Worm (Caenorhabditis elegans) whole organism, L1 larva: ENCODE measurements around the gene glb-1.

Experiments
- aly-2 ChIP-seq: fragments of 150-350 bp; optimal IDR thresholded peaks from 2 replicates; lab custom pipeline; 2014; ENCODE audit warnings: missing biosample characterization, missing genetic modification characterization
- ceh-8 ChIP-seq: fragments of 200-800 bp; sonication (Bioruptor generic); optimal IDR thresholded peaks from 2 replicates; lab custom pipeline; 2018; ENCODE audit warnings: mild to moderate bottlenecking, missing genetic modification characterization, moderate library complexity, missing compliant biosample characterization
- ceh-82 ChIP-seq, 3 experiments: fragments of 150-350 bp in 1 of 3; sonication (generic microtip) in 2 of 3; optimal IDR thresholded peaks; 2 replicates each; lab custom pipeline; 2014 to 2017; ENCODE audit warnings: missing biosample characterization in 3 of 3, missing genetic modification characterization in 3 of 3
- ceh-88 ChIP-seq: fragments of 200-800 bp; sonication (Bioruptor generic); IDR thresholded peaks from 2 replicates; pipeline ENCODE4 v1.3.6; 2022; ENCODE audit warnings: missing genetic modification characterization, missing compliant biosample characterization
- ceh-90 ChIP-seq: sonication (generic microtip); optimal IDR thresholded peaks from 2 replicates; lab custom pipeline; 2016; ENCODE audit warnings: missing genetic modification characterization, missing compliant biosample characterization
- ces-1 ChIP-seq: fragments of 150-350 bp; optimal IDR thresholded peaks from 2 replicates; lab custom pipeline; 2014; ENCODE audit warnings: missing biosample characterization, missing genetic modification reagents, missing genetic modification characterization
- dsc-1 ChIP-seq: sonication (generic microtip); optimal IDR thresholded peaks from 2 replicates; lab custom pipeline; 2016; ENCODE audit warnings: mild to moderate bottlenecking, missing genetic modification characterization, missing compliant biosample characterization
- efl-3 ChIP-seq: fragments of 200-800 bp; sonication (Bioruptor generic); optimal IDR thresholded peaks from 2 replicates; lab custom pipeline; 2018; ENCODE audit warnings: mild to moderate bottlenecking, missing genetic modification characterization, missing compliant biosample characterization
- elt-3 ChIP-seq, 6 experiments: fragments of 150-350 bp in 1 of 6; sonication (generic microtip); optimal IDR thresholded peaks; 2 replicates each; lab custom pipeline; 2017 to 2018; ENCODE audit warnings: missing biosample characterization in 6 of 6, missing genetic modification characterization in 6 of 6, inconsistent platforms in 1 of 6
- ets-5 ChIP-seq: fragments of 200-800 bp; sonication (Bioruptor generic); IDR thresholded peaks from 2 replicates; pipeline ENCODE4 v1.3.6; 2022; ENCODE audit warnings: missing genetic modification characterization, missing compliant biosample characterization
- fkh-10 ChIP-seq: sonication (generic microtip); optimal IDR thresholded peaks from 2 replicates; lab custom pipeline; 2017; ENCODE audit warnings: missing biosample characterization, missing genetic modification reagents, missing genetic modification characterization
- fos-1 ChIP-seq: fragments of 150-350 bp; optimal IDR thresholded peaks from 2 replicates; lab custom pipeline; 2014; ENCODE audit warnings: missing biosample characterization, missing genetic modification characterization
- isw-1 ChIP-seq: fragments of 200-800 bp; sonication (Bioruptor generic); IDR thresholded peaks from 2 replicates; pipeline ENCODE4 v1.3.6; 2022; ENCODE audit warnings: missing genetic modification characterization, missing compliant biosample characterization
- jun-1 ChIP-seq: fragments of 150-350 bp; optimal IDR thresholded peaks from 2 replicates; lab custom pipeline; 2014; ENCODE audit warnings: missing biosample characterization, missing genetic modification reagents, missing genetic modification characterization
- lin-14 ChIP-seq: fragments of 200-800 bp; sonication (Bioruptor generic); optimal IDR thresholded peaks from 2 replicates; lab custom pipeline; 2018; ENCODE audit warnings: mild to moderate bottlenecking, missing genetic modification characterization, moderate library complexity, missing compliant biosample characterization
- lin-35 ChIP-seq, 2 experiments: fragments of 150-350 bp; optimal IDR thresholded peaks; 2 replicates each; lab custom pipeline; 2014; ENCODE audit warnings: missing biosample characterization in 2 of 2, missing genetic modification characterization in 2 of 2, missing genetic modification reagents in 2 of 2
- mab-9 ChIP-seq: fragments of 200-800 bp; sonication (Bioruptor generic); IDR thresholded peaks from 2 replicates; pipeline ENCODE4 v1.3.6; 2022; ENCODE audit warnings: missing genetic modification reagents, missing genetic modification characterization, missing compliant biosample characterization
- mdl-1 ChIP-seq, 2 experiments: fragments of 150-350 bp; optimal IDR thresholded peaks; 2 replicates each; lab custom pipeline; 2014 to 2017; ENCODE audit warnings: missing biosample characterization in 2 of 2, missing genetic modification characterization in 2 of 2, inconsistent platforms in 1 of 2
- mef-2 ChIP-seq: fragments of 150-350 bp; optimal IDR thresholded peaks from 2 replicates; lab custom pipeline; 2014; ENCODE audit warnings: missing biosample characterization, missing genetic modification characterization
- nhr-11 ChIP-seq: fragments of 150-350 bp; optimal IDR thresholded peaks from 2 replicates; lab custom pipeline; 2014; ENCODE audit warnings: missing biosample characterization, missing genetic modification characterization
- nhr-12 ChIP-seq: sonication (generic microtip); optimal IDR thresholded peaks from 2 replicates; lab custom pipeline; 2017; ENCODE audit warnings: missing biosample characterization, missing genetic modification characterization
- nhr-19 ChIP-seq: fragments of 200-800 bp; sonication (Bioruptor generic); conservative IDR thresholded peaks from 2 replicates; pipeline ENCODE4 v1.3.6; 2022; ENCODE audit warnings: missing genetic modification characterization, missing compliant biosample characterization
- nhr-47 ChIP-seq: sonication (generic microtip); optimal IDR thresholded peaks from 2 replicates; lab custom pipeline; 2016; ENCODE audit warnings: mild to moderate bottlenecking, missing genetic modification characterization, moderate library complexity, missing compliant biosample characterization
- pag-3 ChIP-seq: sonication (generic microtip); optimal IDR thresholded peaks from 2 replicates; lab custom pipeline; 2017; ENCODE audit warnings: missing genetic modification characterization, mild to moderate bottlenecking, missing compliant biosample characterization, antibody characterized with exemption, borderline replicate concordance; ENCODE audit not compliant: insufficient read depth
- pax-3 ChIP-seq: fragments of 200-800 bp; sonication (Bioruptor generic); optimal IDR thresholded peaks from 2 replicates; lab custom pipeline; 2018; ENCODE audit warnings: mild to moderate bottlenecking, missing genetic modification characterization, moderate library complexity, missing compliant biosample characterization
- pqm-1 ChIP-seq: sonication (generic microtip); optimal IDR thresholded peaks from 3 replicates; lab custom pipeline; 2017; ENCODE audit warnings: missing biosample characterization, missing genetic modification characterization
- skn-1 ChIP-seq: fragments of 150-350 bp; optimal IDR thresholded peaks from 2 replicates; lab custom pipeline; 2014; ENCODE audit warnings: missing biosample characterization, missing genetic modification characterization
- snpc-4 ChIP-seq: fragments of 150-350 bp; optimal IDR thresholded peaks from 2 replicates; lab custom pipeline; 2014; ENCODE audit warnings: missing biosample characterization, missing genetic modification characterization
- sox-4 ChIP-seq: sonication (generic microtip); optimal IDR thresholded peaks from 2 replicates; lab custom pipeline; 2016; ENCODE audit warnings: missing genetic modification characterization, missing compliant biosample characterization
- sup-37 ChIP-seq: fragments of 200-800 bp; sonication (Bioruptor generic); optimal IDR thresholded peaks from 2 replicates; lab custom pipeline; 2018; ENCODE audit warnings: mild to moderate bottlenecking, missing genetic modification characterization, missing compliant biosample characterization
- tlp-1 ChIP-seq: fragments of 150-350 bp; optimal IDR thresholded peaks from 2 replicates; lab custom pipeline; 2014; ENCODE audit warnings: missing biosample characterization, missing genetic modification characterization
- unc-130 ChIP-seq: fragments of 150-350 bp; optimal IDR thresholded peaks from 2 replicates; lab custom pipeline; 2017; ENCODE audit warnings: missing biosample characterization, missing genetic modification characterization, inconsistent platforms
- unc-30 ChIP-seq: sonication (generic microtip); optimal IDR thresholded peaks from 2 replicates; lab custom pipeline; 2017; ENCODE audit warnings: missing biosample characterization, missing genetic modification characterization
- unc-62 ChIP-seq: fragments of 150-350 bp; optimal IDR thresholded peaks from 2 replicates; lab custom pipeline; 2014; ENCODE audit warnings: missing biosample characterization, missing genetic modification reagents, missing genetic modification characterization
- unc-98 ChIP-seq: fragments of 200-800 bp; sonication (Bioruptor generic); IDR thresholded peaks from 2 replicates; pipeline ENCODE4 v1.3.6; 2022; ENCODE audit warnings: missing genetic modification characterization, missing compliant biosample characterization
- vab-15 ChIP-seq: sonication (generic microtip); optimal IDR thresholded peaks from 2 replicates; lab custom pipeline; 2017; ENCODE audit warnings: missing genotype, mild to moderate bottlenecking, missing genetic modification characterization, missing compliant biosample characterization
- xbp-1 ChIP-seq: sonication (generic microtip); optimal IDR thresholded peaks from 2 replicates; lab custom pipeline; 2016; ENCODE audit warnings: missing genetic modification characterization, missing compliant biosample characterization
- zag-1 ChIP-seq: fragments of 150-350 bp; optimal IDR thresholded peaks from 2 replicates; lab custom pipeline; 2014; ENCODE audit warnings: missing biosample characterization, missing genetic modification characterization
- zip-4 ChIP-seq: fragments of 200-800 bp; sonication (Bioruptor generic); optimal IDR thresholded peaks from 2 replicates; lab custom pipeline; 2018; ENCODE audit warnings: mild to moderate bottlenecking, missing genetic modification characterization, moderate library complexity, missing compliant biosample characterization
- ztf-11 ChIP-seq, 2 experiments: sonication (generic microtip); optimal IDR thresholded peaks; 2 replicates each; lab custom pipeline; 2016 to 2017; ENCODE audit warnings: missing genetic modification characterization in 2 of 2, missing biosample characterization in 1 of 2, missing compliant biosample characterization in 1 of 2
- ztf-4 ChIP-seq: fragments of 150-350 bp; optimal IDR thresholded peaks from 2 replicates; lab custom pipeline; 2014; ENCODE audit warnings: missing biosample characterization, missing genetic modification characterization

Gene glb-1

DNA sequence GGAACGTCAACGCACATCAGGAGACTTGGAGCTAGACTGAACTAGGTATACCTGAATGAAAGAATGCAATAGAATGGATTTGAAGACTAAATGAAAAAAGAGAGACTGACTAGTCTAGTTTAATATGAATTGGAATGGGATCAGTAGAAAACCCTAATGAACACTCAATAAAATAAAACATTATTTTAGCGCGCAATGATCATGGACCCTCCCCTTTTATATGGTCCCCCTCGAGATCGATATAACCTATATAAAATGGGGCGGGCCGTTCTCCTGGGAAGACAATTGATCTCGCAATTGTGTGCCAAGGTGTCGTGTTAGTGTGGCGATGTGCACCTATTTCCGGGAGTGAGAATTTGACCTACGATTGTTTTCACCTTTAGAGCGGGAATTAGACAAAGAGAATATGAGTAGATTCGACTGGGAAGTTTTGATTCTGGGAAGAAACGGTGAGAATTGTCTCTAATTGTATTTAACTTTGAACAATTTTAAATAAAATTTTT lies 5.2 kb downstream of the glb-1 start, which contains the start of gene cdc-25.3:
TSS of gene cdc-25.3 (minus strand) at position 51 of the 503 bp plus-strand sequence.
- TF ChIP-seq aly-2 (tag; lab: Kevin White, UChicago) (no peak), elt-3 (tag; optimal IDR thresholded peaks at IDR 0.05; lab: Kevin White, UChicago) (no peak), ces-1 (GFP tag; lab: Kevin White, UChicago) (no peak), tlp-1 (no peak), lin-14 (GFP tag; lab: Kevin White, UChicago) (no peak), snpc-4 (no peak), mab-9 (no peak), ztf-11 (tag; optimal IDR thresholded peaks at IDR 0.05; lab: Kevin White, UChicago) (no peak), zip-4 (GFP tag; lab: Kevin White, UChicago) (no peak), pax-3 (tag; lab: Kevin White, UChicago) (no peak), zag-1 (tag; lab: Kevin White, UChicago) (no peak)
- TF ChIP-seq, all 84 proteins: peak for 0

DNA sequence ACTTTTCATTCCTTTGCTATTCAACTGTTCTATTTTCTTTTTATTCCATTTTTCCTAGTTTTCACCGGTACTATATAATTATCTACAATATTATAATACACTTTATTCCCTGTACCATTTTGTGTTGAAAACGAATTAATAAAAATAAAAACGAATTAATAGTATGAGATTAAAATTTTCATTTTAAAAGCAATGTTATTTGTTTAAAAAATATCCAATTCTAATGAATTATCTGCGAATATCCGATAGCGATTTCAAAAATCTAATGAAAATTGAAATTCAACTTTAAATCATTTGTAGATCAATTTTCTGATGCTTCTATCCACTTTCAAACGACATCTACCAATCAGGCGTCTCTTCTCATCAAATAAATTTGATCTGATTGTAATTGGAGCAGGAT lies 9.6 kb downstream of the glb-1 start, which contains the start of gene trxr-2:
TSS of gene trxr-2 (plus strand) at position 301 of the 400 bp plus-strand sequence.
- TF ChIP-seq unc-30 (tag; lab: Kevin White, UChicago) = no peak
- TF ChIP-seq nhr-11 = no peak
- no peak for TF ChIP-seq mef-2 (tag; lab: Kevin White, UChicago)
- TF ChIP-seq jun-1 (tag; lab: Kevin White, UChicago) = no peak

DNA sequence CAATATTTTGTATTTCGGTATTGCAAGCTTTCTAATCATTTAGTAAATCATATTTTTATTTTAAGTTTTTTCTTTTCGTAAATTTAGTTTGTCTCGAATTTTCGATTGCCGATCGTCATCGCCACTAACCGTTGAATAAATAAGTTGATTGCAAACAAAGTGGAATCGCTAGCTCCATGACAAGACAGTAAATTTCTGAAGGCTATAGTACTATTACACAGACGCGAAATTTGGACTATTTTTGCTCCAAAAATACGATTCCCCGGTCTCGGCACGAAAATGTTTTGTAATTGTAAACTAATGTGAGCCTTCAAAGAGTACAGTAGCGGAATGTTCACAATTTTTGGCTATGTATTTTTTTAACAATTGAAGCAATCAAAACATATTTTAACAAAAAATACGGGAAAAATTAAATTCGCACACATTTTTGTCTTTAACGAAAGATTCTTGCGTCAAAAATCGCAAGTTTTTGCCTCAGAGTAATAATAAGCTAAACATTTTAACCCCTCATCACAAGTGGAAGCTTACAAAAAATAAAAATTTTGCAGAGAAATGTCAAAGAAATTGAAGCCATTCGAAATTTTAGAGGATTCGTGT lies 11.4 kb downstream of the glb-1 start, which contains the start of gene tpk-1:
TSS of gene tpk-1 (plus strand) at position 547 of the 597 bp plus-strand sequence.
- TF ChIP-seq efl-3 (GFP tag; lab: Kevin White, UChicago) = no peak
- no peak for TF ChIP-seq ceh-8 (GFP tag; lab: Kevin White, UChicago)
- no peak for TF ChIP-seq fos-1 (tag; lab: Kevin White, UChicago)
- no peak for TF ChIP-seq dsc-1 (tag; lab: Kevin White, UChicago)
- TF ChIP-seq isw-1 (GFP tag; lab: Robert Waterston, UW) = no peak
- no peak for TF ChIP-seq unc-130 (tag; lab: Kevin White, UChicago)
- no peak for TF ChIP-seq ets-5 (GFP tag; lab: Robert Waterston, UW)
- TF ChIP-seq unc-30 (tag; lab: Kevin White, UChicago) = no peak
- TF ChIP-seq, all 84 proteins: peak for 0

DNA sequence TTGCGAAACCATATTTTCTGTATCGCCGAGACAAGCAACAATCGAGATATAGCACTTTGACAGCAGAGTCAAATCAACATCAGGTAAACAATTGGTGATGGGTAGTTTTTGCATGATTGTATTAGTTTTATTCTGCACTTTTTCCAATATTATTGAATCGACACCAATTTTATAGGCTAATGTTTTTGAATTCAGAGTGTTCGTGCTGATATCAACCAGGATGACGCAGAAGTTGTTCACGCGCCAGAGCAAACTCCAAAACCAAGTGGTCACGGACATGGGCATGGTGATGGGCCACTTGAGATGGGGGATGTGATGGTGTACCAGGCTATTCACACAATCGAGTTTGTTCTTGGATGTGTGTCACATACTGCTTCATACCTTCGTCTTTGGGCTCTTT lies 13.0 kb downstream of the glb-1 start:
- TF ChIP-seq pqm-1 = no peak
- TF ChIP-seq lin-35 (GFP tag; optimal IDR thresholded peaks at IDR 0.05; lab: Kevin White, UChicago) = no peak
- no peak for TF ChIP-seq sox-4 (tag; lab: Kevin White, UChicago)
- no peak for TF ChIP-seq ces-1 (GFP tag; lab: Kevin White, UChicago)
- TF ChIP-seq nhr-11 = no peak
- TF ChIP-seq ztf-4 (tag; lab: Kevin White, UChicago) = no peak
- TF ChIP-seq nhr-12 (tag; lab: Kevin White, UChicago) = no peak
- TF ChIP-seq nhr-19 (GFP tag; lab: Robert Waterston, UW) = no peak
- no peak for TF ChIP-seq jun-1 (tag; lab: Kevin White, UChicago)

DNA sequence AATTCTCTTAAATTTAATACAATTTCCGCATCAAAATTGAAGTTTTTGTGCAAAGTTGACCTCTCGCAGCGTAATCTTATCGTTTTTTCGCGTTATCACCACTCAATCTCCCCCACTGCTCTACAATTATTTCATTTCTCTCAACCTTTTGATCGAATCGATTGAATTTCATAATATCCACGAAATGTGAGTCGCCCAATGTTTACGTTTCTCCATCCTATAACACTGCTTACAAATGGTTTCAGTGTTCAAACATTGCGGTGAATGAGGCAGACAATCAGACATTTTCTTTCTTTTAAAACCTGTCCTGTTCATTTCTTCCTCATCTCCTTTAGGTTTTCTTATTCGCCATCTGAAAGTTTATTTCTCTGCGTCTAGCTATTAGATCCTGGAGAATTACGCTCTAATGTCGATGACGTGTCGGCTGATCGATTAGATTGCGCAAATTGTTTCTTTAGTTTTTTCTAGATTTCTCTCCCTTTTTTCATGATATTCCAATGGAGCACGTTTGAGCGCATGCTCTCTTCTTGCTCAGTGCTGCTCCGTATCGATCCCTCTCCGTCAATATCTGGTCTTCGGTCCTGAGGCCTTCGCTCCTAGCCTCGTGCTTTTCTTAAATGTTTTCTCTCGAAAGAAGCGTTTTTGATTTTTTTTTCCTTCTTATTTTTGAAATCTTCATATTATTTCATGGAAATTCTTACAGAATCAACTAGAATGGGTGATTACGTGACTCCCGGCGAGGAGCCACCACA lies 18.0 kb downstream of the glb-1 start, which contains the start of gene unc-32:
TSS of gene unc-32 (plus strand) at position 702 of the 752 bp plus-strand sequence.
- no peak for TF ChIP-seq unc-98 (GFP tag; lab: Robert Waterston, UW)
- no peak for TF ChIP-seq unc-62 (GFP tag; lab: Kevin White, UChicago)
- peak; percentile 50 for TF ChIP-seq skn-1
- TF ChIP-seq nhr-47 = peak; percentile 44
- no peak for TF ChIP-seq aly-2 (tag; lab: Kevin White, UChicago)
- no peak for TF ChIP-seq nhr-12 (tag; lab: Kevin White, UChicago)
- no peak for TF ChIP-seq pqm-1
- TF ChIP-seq sup-37 (GFP tag; lab: Kevin White, UChicago) = no peak
- TF ChIP-seq ets-5 (GFP tag; lab: Robert Waterston, UW) = no peak
- TF ChIP-seq dsc-1 (tag; lab: Kevin White, UChicago) = peak; percentile 41
- TF ChIP-seq vab-15 (tag; lab: Kevin White, UChicago) = no peak
- TF ChIP-seq ceh-82 (tag; optimal IDR thresholded peaks at IDR 0.05; lab: Kevin White, UChicago) = peak in 2 of 3 experiments; percentile 26 to 72
- TF ChIP-seq ceh-90 (tag; lab: Kevin White, UChicago) = no peak
- TF ChIP-seq ceh-88 (GFP tag; lab: Robert Waterston, UW) = no peak
- peak; percentile 33 for TF ChIP-seq fkh-10 (GFP tag; lab: Kevin White, UChicago)
- TF ChIP-seq lin-14 (GFP tag; lab: Kevin White, UChicago) = peak; percentile 84
- TF ChIP-seq pag-3 (tag; lab: Kevin White, UChicago) = no peak
- peak in 1 of 2 experiments; percentile 18 for TF ChIP-seq mdl-1 (tag; optimal IDR thresholded peaks at IDR 0.05; lab: Kevin White, UChicago)
- peak; percentile 28 for TF ChIP-seq xbp-1 (tag; lab: Kevin White, UChicago)
- no peak for TF ChIP-seq ztf-11 (tag; optimal IDR thresholded peaks at IDR 0.05; lab: Kevin White, UChicago)
